Worm (Caenorhabditis elegans): ENCODE measurements around the gene ugt-16.

- TF ChIP-seq him-1 (tag; optimal IDR thresholded peaks at IDR 0.05) (no peak), W03F9.2 (tag; optimal IDR thresholded peaks at IDR 0.05) (no peak)
Observed at ce11 chrV:12852355-12852754, 27.5 kb downstream of the ugt-16 start.
